Fruit fly (Drosophila melanogaster) whole organism, embryonic: ENCODE data around the gene CG11771.

Experiments
- CG11085 ChIP-seq: fragments of 200-800 bp; sonication (Bioruptor generic); IDR thresholded peaks from 2 replicates; pipeline ENCODE4 v1.3.6; 2022; ENCODE audit warnings: missing biosample characterization, missing genetic modification characterization
- CG13424 ChIP-seq: fragments of 200-800 bp; sonication (Bioruptor generic); optimal IDR thresholded peaks from 2 replicates; lab custom pipeline; 2019; ENCODE audit warnings: missing biosample characterization, mild to moderate bottlenecking, missing genetic modification characterization, moderate library complexity
- CG4707 ChIP-seq: fragments of 200-800 bp; sonication (Bioruptor generic); optimal IDR thresholded peaks from 2 replicates; lab custom pipeline; 2018; ENCODE audit warnings: missing biosample characterization, mild to moderate bottlenecking, missing genetic modification characterization, moderate library complexity
- Max ChIP-seq: fragments of 200-800 bp; sonication (Bioruptor generic); optimal IDR thresholded peaks from 2 replicates; lab custom pipeline; 2016; ENCODE audit warnings: missing biosample characterization, mild to moderate bottlenecking, missing genetic modification characterization
- NK7.1 ChIP-seq: fragments of 200-800 bp; sonication (Bioruptor generic); optimal IDR thresholded peaks from 3 replicates; lab custom pipeline; 2016; ENCODE audit warnings: missing biosample characterization, missing genetic modification characterization
- danr ChIP-seq: fragments of 200-800 bp; sonication (Bioruptor generic); IDR thresholded peaks from 2 replicates; pipeline ENCODE4 v1.3.6; 2022; ENCODE audit warnings: missing biosample characterization, missing genetic modification characterization

DNA sequence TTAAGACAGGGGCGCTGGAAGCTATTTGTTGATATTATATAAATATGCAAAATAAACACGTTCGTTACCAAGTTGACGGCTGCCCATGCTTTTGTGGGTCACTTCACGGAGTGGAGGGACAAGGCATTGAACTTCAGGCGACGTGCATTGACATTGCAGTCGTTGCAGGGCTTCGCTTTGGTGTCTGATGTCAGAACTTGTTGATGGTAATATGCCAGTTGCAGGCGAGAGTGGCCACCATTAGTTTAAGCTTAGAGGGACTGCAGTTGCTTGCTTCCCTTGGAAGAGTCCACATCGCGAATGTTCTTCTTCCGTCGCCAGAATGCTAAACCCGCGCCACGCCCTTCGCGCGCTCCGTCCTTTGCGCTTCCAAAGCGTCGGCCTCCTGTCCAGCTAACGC is 15.5 kb downstream of the CG11771 start, which contains the start of gene mah:
- TF ChIP-seq CG11085 (no peak), CG4707 (GFP tag; lab: Kevin White, UChicago) (no peak), CG13424 (no peak), danr (GFP tag; lab: Robert Waterston, UW) (no peak), NK7.1 (no peak), Max (GFP tag; lab: Kevin White, UChicago) (no peak)
